Fruit fly (Drosophila melanogaster) whole organism, embryonic: Measurements from ENCODE around the gene PhKgamma.
A peak's percentile ranks its signal among the peaks of the same experiment; 100 is the strongest.

Experiments used
- Atf-2 ChIP-seq: fragments of 200-800 bp; sonication (Bioruptor generic); optimal IDR thresholded peaks from 2 replicates; lab custom pipeline; 2016; ENCODE audit warnings: missing biosample characterization, missing genetic modification characterization
- Bteb2 ChIP-seq: fragments of 200-800 bp; sonication (Bioruptor generic); optimal IDR thresholded peaks from 2 replicates; lab custom pipeline; 2016; ENCODE audit warnings: missing biosample characterization, missing genetic modification characterization
- C15 ChIP-seq: fragments of 200-800 bp; sonication (Bioruptor generic); IDR thresholded peaks from 3 replicates; pipeline ENCODE4 v1.3.6; 2022; ENCODE audit warnings: missing biosample characterization, missing genetic modification characterization
- CG10321 ChIP-seq: fragments of 200-800 bp; sonication (Bioruptor generic); IDR thresholded peaks from 2 replicates; pipeline ENCODE4 v1.3.6; 2022; ENCODE audit warnings: missing biosample characterization, missing genetic modification characterization
- CG11456 ChIP-seq: fragments of 200-800 bp; sonication (Bioruptor generic); IDR thresholded peaks from 3 replicates; pipeline ENCODE4 v1.3.6; 2022; ENCODE audit warnings: missing biosample characterization, missing genetic modification characterization
- CG11696 ChIP-seq: fragments of 200-800 bp; sonication (Bioruptor generic); IDR thresholded peaks from 2 replicates; pipeline ENCODE4 v1.3.6; 2022; ENCODE audit warnings: missing biosample characterization, missing genetic modification characterization
- CG17568 ChIP-seq: fragments of 200-800 bp; sonication (Bioruptor generic); optimal IDR thresholded peaks from 2 replicates; lab custom pipeline; 2018; ENCODE audit warnings: missing biosample characterization, mild to moderate bottlenecking, missing genetic modification characterization, moderate library complexity
- CG17612 ChIP-seq: fragments of 200-800 bp; sonication (Bioruptor generic); IDR thresholded peaks from 2 replicates; pipeline ENCODE4 v1.3.6; 2022; ENCODE audit warnings: missing biosample characterization, missing genetic modification characterization
- CG18764 ChIP-seq: fragments of 200-800 bp; sonication (Bioruptor generic); optimal IDR thresholded peaks from 3 replicates; lab custom pipeline; 2016; ENCODE audit warnings: missing biosample characterization, missing genetic modification characterization
- CG2875 ChIP-seq: fragments of 200-800 bp; sonication (Bioruptor generic); optimal IDR thresholded peaks from 2 replicates; lab custom pipeline; 2017; ENCODE audit warnings: missing biosample characterization, mild to moderate bottlenecking, missing genetic modification characterization, missing genetic modification reagents
- CG31441 ChIP-seq: fragments of 200-800 bp; sonication (Bioruptor generic); IDR thresholded peaks from 2 replicates; pipeline ENCODE4 v1.3.6; 2022; ENCODE audit warnings: missing biosample characterization, missing genetic modification characterization
- CG32767 ChIP-seq: fragments of 200-800 bp; sonication (Bioruptor generic); IDR thresholded peaks from 2 replicates; pipeline ENCODE4 v1.3.6; 2022; ENCODE audit warnings: missing biosample characterization, missing genetic modification characterization
- CG3995 ChIP-seq: fragments of 200-800 bp; sonication (Bioruptor generic); optimal IDR thresholded peaks from 3 replicates; lab custom pipeline; 2016; ENCODE audit warnings: missing biosample characterization, missing genetic modification characterization
- CG4282 ChIP-seq: fragments of 200-800 bp; sonication (Bioruptor generic); optimal IDR thresholded peaks from 2 replicates; lab custom pipeline; 2016; ENCODE audit warnings: missing biosample characterization, missing genetic modification characterization
- CG4854 ChIP-seq: fragments of 200-800 bp; sonication (Bioruptor generic); optimal IDR thresholded peaks from 2 replicates; lab custom pipeline; 2016; ENCODE audit warnings: missing biosample characterization, missing genetic modification characterization, inconsistent platforms
- CG9609 ChIP-seq: fragments of 200-800 bp; sonication (Bioruptor generic); optimal IDR thresholded peaks from 3 replicates; lab custom pipeline; 2016; ENCODE audit warnings: missing biosample characterization, missing genetic modification characterization
- ERR ChIP-seq: fragments of 200-800 bp; sonication (Bioruptor generic); optimal IDR thresholded peaks from 2 replicates; lab custom pipeline; 2016; ENCODE audit warnings: missing biosample characterization, missing genetic modification characterization
- Fer2 ChIP-seq: fragments of 200-800 bp; sonication (Bioruptor generic); optimal IDR thresholded peaks from 2 replicates; lab custom pipeline; 2018; ENCODE audit warnings: missing biosample characterization, mild to moderate bottlenecking, missing genetic modification characterization, moderate library complexity
- Fer3 ChIP-seq: fragments of 200-800 bp; sonication (Bioruptor generic); optimal IDR thresholded peaks from 2 replicates; lab custom pipeline; 2018; ENCODE audit warnings: missing biosample characterization, mild to moderate bottlenecking, missing genetic modification characterization, moderate library complexity
- HLH4C ChIP-seq: fragments of 200-800 bp; sonication (Bioruptor generic); IDR thresholded peaks from 3 replicates; pipeline ENCODE4 v1.3.6; 2022; ENCODE audit warnings: missing biosample characterization, missing genetic modification characterization; ENCODE audit not compliant: partially characterized antibody
- HLH54F ChIP-seq: fragments of 200-800 bp; sonication (Bioruptor generic); optimal IDR thresholded peaks from 3 replicates; lab custom pipeline; 2016; ENCODE audit warnings: missing biosample characterization, missing genetic modification characterization
- Lhr ChIP-seq: fragments of 200-800 bp; sonication (Bioruptor generic); optimal IDR thresholded peaks from 3 replicates; lab custom pipeline; 2017; ENCODE audit warnings: mild to moderate bottlenecking, missing biosample characterization, missing genetic modification reagents, missing genetic modification characterization
- MBD-R2 ChIP-seq: fragments of 200-800 bp; sonication (Bioruptor generic); IDR thresholded peaks from 2 replicates; pipeline ENCODE4 v1.3.6; 2022; ENCODE audit warnings: missing biosample characterization, missing genetic modification characterization
- Myb ChIP-seq: fragments of 200-800 bp; sonication (Bioruptor generic); optimal IDR thresholded peaks from 2 replicates; lab custom pipeline; 2016; ENCODE audit warnings: missing biosample characterization, missing genetic modification characterization
- Oaz ChIP-seq: fragments of 200-800 bp; sonication (Bioruptor generic); IDR thresholded peaks from 2 replicates; pipeline ENCODE4 v1.3.6; 2022; ENCODE audit warnings: missing biosample characterization, missing genetic modification characterization
- Rfx ChIP-seq: fragments of 200-800 bp; sonication (Bioruptor generic); IDR thresholded peaks from 2 replicates; pipeline ENCODE4 v1.3.6; 2022; ENCODE audit warnings: missing biosample characterization, missing genetic modification characterization
- Rx ChIP-seq: fragments of 200-800 bp; sonication (Bioruptor generic); IDR thresholded peaks from 2 replicates; pipeline ENCODE4 v1.3.6; 2022; ENCODE audit warnings: missing biosample characterization, missing genetic modification characterization
- Sox102F ChIP-seq: fragments of 200-800 bp; sonication (Bioruptor generic); optimal IDR thresholded peaks from 2 replicates; lab custom pipeline; 2018; ENCODE audit warnings: missing biosample characterization, mild to moderate bottlenecking, missing genetic modification characterization, moderate library complexity
- TFAM ChIP-seq: fragments of 200-800 bp; sonication (Bioruptor generic); optimal IDR thresholded peaks from 2 replicates; lab custom pipeline; 2017; ENCODE audit warnings: missing biosample characterization, missing genetic modification characterization, inconsistent platforms
- Trl ChIP-seq, 3 experiments: fragments of >200 bp in 2 of 3; fragments of 200-800 bp in 1 of 3; sonication (Bioruptor generic) in 1 of 3; optimal IDR thresholded peaks; 2 replicates in 1 of 3; 3 replicates in 2 of 3; lab custom pipeline; 2016 to 2017; ENCODE audit warnings: missing biosample characterization in 1 of 3, missing genetic modification characterization in 1 of 3
- ac ChIP-seq: fragments of 200-800 bp; sonication (Bioruptor generic); optimal IDR thresholded peaks from 3 replicates; lab custom pipeline; 2017; ENCODE audit warnings: missing biosample characterization, mild to moderate bottlenecking, missing genetic modification characterization
- al ChIP-seq: fragments of 200-800 bp; sonication (Bioruptor generic); IDR thresholded peaks from 2 replicates; pipeline ENCODE4 v1.3.6; 2022; ENCODE audit warnings: missing biosample characterization, missing genetic modification characterization
- ara ChIP-seq: fragments of 200-800 bp; sonication (Bioruptor generic); IDR thresholded peaks from 2 replicates; pipeline ENCODE4 v1.3.6; 2022; ENCODE audit warnings: missing biosample characterization, missing genetic modification characterization
- br ChIP-seq: fragments of >200 bp; optimal IDR thresholded peaks from 2 replicates; lab custom pipeline; 2017
- bsh ChIP-seq, 2 experiments: fragments of 200-800 bp; sonication (Bioruptor generic); optimal IDR thresholded peaks; 2 replicates each; lab custom pipeline; 2017 to 2018; ENCODE audit warnings: mild to moderate bottlenecking in 2 of 2, missing biosample characterization in 2 of 2, missing genetic modification characterization in 2 of 2, moderate library complexity in 1 of 2
- crol ChIP-seq: fragments of 200-800 bp; sonication (Bioruptor generic); IDR thresholded peaks from 2 replicates; pipeline ENCODE4 v1.3.6; 2022; ENCODE audit warnings: missing biosample characterization, missing genetic modification characterization
- dysf ChIP-seq: fragments of 200-800 bp; sonication (Bioruptor generic); IDR thresholded peaks from 3 replicates; pipeline ENCODE4 v1.3.6; 2022; ENCODE audit warnings: missing biosample characterization, missing genetic modification characterization
- ems ChIP-seq: fragments of 200-800 bp; sonication (Bioruptor generic); optimal IDR thresholded peaks from 3 replicates; lab custom pipeline; 2016; ENCODE audit warnings: missing biosample characterization, missing genetic modification characterization
- grau ChIP-seq: fragments of 200-800 bp; optimal IDR thresholded peaks from 3 replicates; lab custom pipeline; 2019; ENCODE audit warnings: missing biosample characterization, mild to moderate bottlenecking, missing genetic modification characterization, moderate library complexity
- gsb ChIP-seq: fragments of 200-800 bp; sonication (Bioruptor generic); IDR thresholded peaks from 2 replicates; pipeline ENCODE4 v1.3.6; 2022; ENCODE audit warnings: missing biosample characterization, missing genetic modification characterization
- insv ChIP-seq, 2 experiments: fragments of 200-800 bp; sonication (Bioruptor generic); optimal IDR thresholded peaks; 3 replicates each; lab custom pipeline; 2016 to 2018; ENCODE audit warnings: missing biosample characterization in 2 of 2, missing genetic modification characterization in 2 of 2
- pb ChIP-seq: fragments of 200-800 bp; sonication (Bioruptor generic); optimal IDR thresholded peaks from 3 replicates; lab custom pipeline; 2016; ENCODE audit warnings: missing biosample characterization, missing genetic modification characterization
- pnt ChIP-seq: fragments of 200-800 bp; sonication (Bioruptor generic); optimal IDR thresholded peaks from 3 replicates; lab custom pipeline; 2016; ENCODE audit warnings: missing biosample characterization, missing genetic modification characterization
- pum ChIP-seq: fragments of 200-800 bp; sonication (Bioruptor generic); optimal IDR thresholded peaks from 2 replicates; lab custom pipeline; 2016; ENCODE audit warnings: missing biosample characterization, missing genetic modification characterization
- sd ChIP-seq: fragments of 200-800 bp; sonication (Bioruptor generic); optimal IDR thresholded peaks from 3 replicates; lab custom pipeline; 2018; ENCODE audit warnings: missing biosample characterization, mild to moderate bottlenecking, missing genetic modification characterization, moderate library complexity
- sens ChIP-seq: fragments of 200-800 bp; sonication (Bioruptor generic); peaks from one replicate; lab custom pipeline; 2016; ENCODE audit warnings: missing biosample characterization, missing genetic modification characterization
- sob ChIP-seq: fragments of 200-800 bp; sonication (Bioruptor generic); IDR thresholded peaks from 2 replicates; pipeline ENCODE4 v1.3.6; 2022; ENCODE audit warnings: missing biosample characterization, missing genetic modification characterization
- tio ChIP-seq: fragments of 200-800 bp; sonication (Bioruptor generic); optimal IDR thresholded peaks from 2 replicates; lab custom pipeline; 2017; ENCODE audit warnings: missing biosample characterization, missing genetic modification characterization, inconsistent platforms
- trh ChIP-seq: fragments of 200-800 bp; sonication (Bioruptor generic); optimal IDR thresholded peaks from 2 replicates; lab custom pipeline; 2016; ENCODE audit warnings: missing biosample characterization, missing genetic modification characterization
- wdn ChIP-seq: fragments of 200-800 bp; sonication (Bioruptor generic); IDR thresholded peaks from 2 replicates; pipeline ENCODE4 v1.3.6; 2022; ENCODE audit warnings: missing biosample characterization, missing genetic modification characterization

PhKgamma gene

dm6 chrX:11714529-11715262 lies 19.8 kb downstream of the PhKgamma start (continued):
- TF ChIP-seq Oaz (GFP tag; lab: Robert Waterston, UW) = peak; percentile 65
- TF ChIP-seq pum (GFP tag; lab: Kevin White, UChicago) = peak; percentile 63
- peak in 1 of 2 experiments; percentile 44 for TF ChIP-seq bsh (GFP tag; optimal IDR thresholded peaks at IDR 0.05; lab: Kevin White, UChicago)
- TF ChIP-seq CG2875 (GFP tag; lab: Kevin White, UChicago) = peak; percentile 40
- TF ChIP-seq insv (GFP tag; optimal IDR thresholded peaks at IDR 0.05; lab: Kevin White, UChicago) = peak in 1 of 2 experiments; percentile 79
- no peak for TF ChIP-seq HLH4C (GFP tag; lab: Robert Waterston, UW)
- TF ChIP-seq dysf (GFP tag; lab: Robert Waterston, UW) = peak; percentile 82
- TF ChIP-seq CG11696 (GFP tag; lab: Robert Waterston, UW) = 0 out of 2 replicates have a peak, but pooled peaks have one; percentile 44
- TF ChIP-seq sens = peak; percentile 81
- TF ChIP-seq CG10321 = peak; percentile 55
- TF ChIP-seq Fer2 (tag; lab: Kevin White, UChicago) = no peak
- no peak for TF ChIP-seq trh (GFP tag; lab: Kevin White, UChicago)
- no peak for TF ChIP-seq C15 (GFP tag; lab: Robert Waterston, UW)
- TF ChIP-seq pb (GFP tag; lab: Kevin White, UChicago) = peak; percentile 73
- peak; percentile 49; the same call in 1 of the 2 replicates for TF ChIP-seq Rx (GFP tag; lab: Robert Waterston, UW)
- TF ChIP-seq sob (GFP tag; lab: Robert Waterston, UW) = peak; percentile 71
- peak; percentile 64 for TF ChIP-seq Fer3 (tag; lab: Kevin White, UChicago)
- peak; percentile 1 for TF ChIP-seq Atf-2 (GFP tag; lab: Kevin White, UChicago)
- TF ChIP-seq Bteb2 (GFP tag; lab: Kevin White, UChicago) = no peak
- peak; percentile 64 for TF ChIP-seq Myb (GFP tag; lab: Kevin White, UChicago)
- TF ChIP-seq Lhr = peak; percentile 40
- TF ChIP-seq CG17568 (GFP tag; lab: Kevin White, UChicago) = peak; percentile 2
- TF ChIP-seq CG3995 (GFP tag; lab: Kevin White, UChicago) = no peak
- peak; percentile 72 for TF ChIP-seq Sox102F (GFP tag; lab: Kevin White, UChicago)
- peak; percentile 71 for TF ChIP-seq al (GFP tag; lab: Robert Waterston, UW)
- TF ChIP-seq CG31441 (GFP tag; lab: Robert Waterston, UW) = peak; percentile 63; the same call in 1 of the 2 replicates
- TF ChIP-seq CG4854 (GFP tag; lab: Kevin White, UChicago) = peak; percentile 40
- TF ChIP-seq sd (tag; lab: Kevin White, UChicago) = peak; percentile 1
- no peak for TF ChIP-seq CG18764
- peak; percentile 84 for TF ChIP-seq Rfx
- TF ChIP-seq crol (GFP tag; lab: Robert Waterston, UW) = no peak
- peak; percentile 59; the same call in 1 of the 2 replicates for TF ChIP-seq wdn (GFP tag; lab: Robert Waterston, UW)
- no peak for TF ChIP-seq CG4282 (GFP tag; lab: Kevin White, UChicago)
- TF ChIP-seq CG17612 (GFP tag; lab: Robert Waterston, UW) = no peak
- peak; percentile 87 for TF ChIP-seq CG11456 (GFP tag; lab: Robert Waterston, UW)
- peak in 1 of 2 experiments; percentile 30 for TF ChIP-seq Trl (optimal IDR thresholded peaks at IDR 0.05; lab: Kevin White, UChicago)
- TF ChIP-seq Trl (GFP tag; optimal IDR thresholded peaks at IDR 0.05; lab: Kevin White, UChicago) = peak; percentile 18
- TF ChIP-seq pnt = peak; percentile 10
- TF ChIP-seq CG9609 (GFP tag; lab: Kevin White, UChicago) = peak; percentile 59
- TF ChIP-seq HLH54F = peak; percentile 85
- peak; percentile 48; the same call in 1 of the 2 replicates for TF ChIP-seq MBD-R2 (GFP tag; lab: Robert Waterston, UW)
- TF ChIP-seq ac (GFP tag; lab: Kevin White, UChicago) = no peak
- TF ChIP-seq ERR = no peak
- no peak for TF ChIP-seq TFAM
- no peak for TF ChIP-seq tio (GFP tag; lab: Kevin White, UChicago)
- TF ChIP-seq CG32767 (GFP tag; lab: Robert Waterston, UW) = 0 out of 2 replicates have a peak, but pooled peaks have one; percentile 39
- TF ChIP-seq br = no peak
- TF ChIP-seq ems (GFP tag; lab: Kevin White, UChicago) = peak; percentile 73
- peak; percentile 73 for TF ChIP-seq grau (tag; lab: Kevin White, UChicago)
- TF ChIP-seq gsb (GFP tag; lab: Robert Waterston, UW) = no peak
- TF ChIP-seq ara = peak; percentile 57
